Worm (Caenorhabditis elegans) whole organism, L2 larva: ENCODE measurements around the gene F54C9.3.

Experiments
- ceh-16 ChIP-seq: fragments of 150-350 bp; optimal IDR thresholded peaks from 2 replicates; lab custom pipeline; 2014; ENCODE audit warnings: missing biosample characterization, missing genetic modification characterization
- nhr-6 ChIP-seq: fragments of 150-350 bp; optimal IDR thresholded peaks from 2 replicates; lab custom pipeline; 2014; ENCODE audit warnings: missing biosample characterization, missing genetic modification characterization
- sma-3 ChIP-seq: sonication (generic microtip); optimal IDR thresholded peaks from 2 replicates; lab custom pipeline; 2016; ENCODE audit warnings: missing genetic modification reagents, missing genetic modification characterization, missing compliant biosample characterization

DNA sequence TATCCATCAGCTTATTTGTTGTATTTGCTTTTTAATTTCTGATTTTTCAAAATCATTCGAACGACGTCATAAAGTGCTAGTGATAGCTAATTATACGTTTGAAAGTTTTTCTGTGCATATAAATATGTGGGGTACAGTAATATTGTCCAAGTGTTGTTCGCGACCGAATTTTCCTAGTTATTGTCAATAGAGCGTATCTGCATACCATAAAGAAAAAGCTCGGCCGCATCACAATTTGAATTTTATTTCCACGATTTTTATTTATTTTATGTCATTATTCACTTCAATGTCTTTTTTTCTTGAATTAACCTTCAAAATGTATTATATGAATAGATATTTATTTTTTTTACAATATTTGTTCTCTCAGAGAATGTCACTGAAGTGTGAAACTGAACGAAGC, 49.9 kb downstream of the F54C9.3 start, which contains the start of gene rnh-2:
- TF ChIP-seq ceh-16 (tag; lab: Kevin White, UChicago): no peak
- TF ChIP-seq sma-3: peak; percentile 66
- peak; percentile 7 for TF ChIP-seq nhr-6
